Worm (Caenorhabditis elegans): Measurements from ENCODE around the gene nhr-45.

The nhr-45 gene

ce11 chrX:4657577-4657976, 2.5 kb downstream of the nhr-45 start (continued):
- TF ChIP-seq unc-39 (tag; optimal IDR thresholded peaks at IDR 0.05) (no peak), hif-1 (tag; optimal IDR thresholded peaks at IDR 0.05) (no peak)

DNA sequence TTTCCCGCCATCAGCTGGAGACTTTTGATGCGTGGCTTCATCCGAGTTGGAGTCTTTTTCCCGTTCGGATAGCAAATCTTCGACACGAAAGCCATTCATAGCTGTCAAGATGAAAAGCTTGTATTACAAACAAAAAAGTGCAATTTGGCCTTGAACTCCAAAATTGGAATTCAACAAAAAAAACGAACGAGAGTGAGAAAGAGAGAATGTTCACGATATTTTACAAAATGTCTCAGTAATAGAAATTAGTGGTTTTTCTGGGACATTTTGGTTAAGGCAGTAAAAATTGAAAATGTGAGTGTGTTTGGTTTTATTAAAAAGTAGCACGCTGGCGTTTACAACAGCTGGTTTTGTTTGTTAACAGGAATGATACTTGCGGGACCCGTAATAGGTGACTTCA, 6.1 kb downstream of the nhr-45 start, which contains the start of gene ceh-1:
Gene ceh-1 (minus strand): TSS at position 101 of the 400 bp plus-strand sequence.
- TF ChIP-seq F44E2.7 (GFP tag; IDR thresholded peaks at IDR 0.05), result no peak
- TF ChIP-seq lin-1 (GFP tag; IDR thresholded peaks at IDR 0.05), result no peak
- TF ChIP-seq attf-4 (tag; optimal IDR thresholded peaks at IDR 0.05), result no peak
- TF ChIP-seq lsy-2 (tag; optimal IDR thresholded peaks at IDR 0.05), result no peak
- TF ChIP-seq lin-13 (GFP tag; optimal IDR thresholded peaks at IDR 0.05), result no peak
- no peak for TF ChIP-seq lin-29 (GFP tag; IDR thresholded peaks at IDR 0.05)
- TF ChIP-seq daf-12 (tag; optimal IDR thresholded peaks at IDR 0.05), result no peak
- no peak for TF ChIP-seq nhr-111 (GFP tag; optimal IDR thresholded peaks at IDR 0.05)
- TF ChIP-seq hmg-1.1 (GFP tag; IDR thresholded peaks at IDR 0.05), result no peak
- no peak for TF ChIP-seq aly-2 (tag; optimal IDR thresholded peaks at IDR 0.05)
- TF ChIP-seq nhr-10 (tag; optimal IDR thresholded peaks at IDR 0.05), result no peak
- TF ChIP-seq ztf-7 (tag; optimal IDR thresholded peaks at IDR 0.05), result no peak

- no peak for TF ChIP-seq nhr-41 (GFP tag; IDR thresholded peaks at IDR 0.05)
- TF ChIP-seq Y75B8A.6 (GFP tag; IDR thresholded peaks at IDR 0.05), result no peak
- TF ChIP-seq nhr-77 (tag; optimal IDR thresholded peaks at IDR 0.05), result no peak
- no peak for TF ChIP-seq php-3 (GFP tag; IDR thresholded peaks at IDR 0.05)
- TF ChIP-seq ztf-7 (tag; optimal IDR thresholded peaks at IDR 0.05), result no peak
- no peak for TF ChIP-seq nhr-10 (tag; optimal IDR thresholded peaks at IDR 0.05)
- no peak for TF ChIP-seq ceh-32 (tag; optimal IDR thresholded peaks at IDR 0.05; ENCODE audit: poor library complexity)
- no peak for TF ChIP-seq duxl-1 (tag; optimal IDR thresholded peaks at IDR 0.05; ENCODE audit: poor library complexity)
- no peak for TF ChIP-seq snpc-4 (tag; optimal IDR thresholded peaks at IDR 0.05)
- TF ChIP-seq nhr-102 (tag; optimal IDR thresholded peaks at IDR 0.05), result no peak
- TF ChIP-seq snpc-1.2 (GFP tag; IDR thresholded peaks at IDR 0.05), result no peak
- TF ChIP-seq spr-3 (GFP tag; optimal IDR thresholded peaks at IDR 0.05), result no peak
- no peak for TF ChIP-seq dve-1 (tag; optimal IDR thresholded peaks at IDR 0.05; ENCODE audit: insufficient read depth)
Measured at ce11 chrX:4652950-4653349, 7.2 kb downstream of the nhr-45 start.

ce11 chrX:4651428-4651827, 8.7 kb downstream of the nhr-45 start:
- TF ChIP-seq dmd-8 (GFP tag; IDR thresholded peaks at IDR 0.05) (no peak), unc-62 (GFP tag; optimal IDR thresholded peaks at IDR 0.05 in 1 of 2) (peak in 1 of 2 experiments; percentile 85), unc-62 (tag; optimal IDR thresholded peaks at IDR 0.05) (no peak)

- TF ChIP-seq Y5F2A.4 (GFP tag; optimal IDR thresholded peaks at IDR 0.05) (no peak), daf-12 (tag; optimal IDR thresholded peaks at IDR 0.05) (no peak), F44E2.7 (GFP tag; IDR thresholded peaks at IDR 0.05) (no peak), hmg-1.1 (GFP tag; IDR thresholded peaks at IDR 0.05) (no peak), lim-7 (GFP tag; IDR thresholded peaks at IDR 0.05) (no peak), mep-1 (tag; optimal IDR thresholded peaks at IDR 0.05) (no peak), set-16 (GFP tag; IDR thresholded peaks at IDR 0.05) (no peak), nhr-41 (GFP tag; IDR thresholded peaks at IDR 0.05) (no peak), ceh-28 (tag; optimal IDR thresholded peaks at IDR 0.05) (no peak), sdz-12 (GFP tag; optimal IDR thresholded peaks at IDR 0.05) (no peak), mxl-2 (GFP tag; conservative IDR thresholded peaks at IDR 0.05) (no peak)
Measured at ce11 chrX:4649097-4649496, 11.0 kb downstream of the nhr-45 start, which contains the start of gene ent-5. TSS of gene ent-5 (minus strand) at chrX:4649197.

All from whole organism, L4 larva.